Worm (Caenorhabditis elegans) whole organism, L2 larva: ENCODE results near the gene Y54H5A.2.

Experiments used
- C34F6.9 ChIP-seq: fragments of 150-350 bp; optimal IDR thresholded peaks from 2 replicates; lab custom pipeline; 2014; ENCODE audit warnings: missing biosample characterization, missing genetic modification characterization
- ama-1 ChIP-seq: fragments of 150-350 bp; optimal IDR thresholded peaks from 2 replicates; lab custom pipeline; 2018; ENCODE audit warnings: inconsistent platforms
- elt-1 ChIP-seq: fragments of 150-350 bp; optimal IDR thresholded peaks from 2 replicates; lab custom pipeline; 2014; ENCODE audit warnings: missing biosample characterization, missing genetic modification characterization
- fos-1 ChIP-seq: fragments of 150-350 bp; optimal IDR thresholded peaks from 2 replicates; lab custom pipeline; 2014; ENCODE audit warnings: missing biosample characterization, missing genetic modification characterization
- nhr-237 ChIP-seq: fragments of 150-350 bp; optimal IDR thresholded peaks from 2 replicates; lab custom pipeline; 2014; ENCODE audit warnings: missing biosample characterization, missing genetic modification characterization
- unc-39 ChIP-seq: fragments of 150-350 bp; optimal IDR thresholded peaks from 2 replicates; lab custom pipeline; 2014; ENCODE audit warnings: missing biosample characterization, missing genetic modification characterization
- unc-62 ChIP-seq: fragments of 150-350 bp; optimal IDR thresholded peaks from 2 replicates; lab custom pipeline; 2014; ENCODE audit warnings: missing biosample characterization, missing genetic modification reagents, missing genetic modification characterization
- ztf-11 ChIP-seq: sonication (generic microtip); optimal IDR thresholded peaks from 2 replicates; lab custom pipeline; 2017; ENCODE audit warnings: missing biosample characterization, missing genetic modification characterization
- ztf-4 ChIP-seq: fragments of 150-350 bp; optimal IDR thresholded peaks from 2 replicates; lab custom pipeline; 2014; ENCODE audit warnings: missing biosample characterization, missing genetic modification characterization

- no peak for TF ChIP-seq unc-62 (GFP tag; lab: Kevin White, UChicago)
- no peak for TF ChIP-seq nhr-237
- no peak for TF ChIP-seq unc-39 (tag; lab: Kevin White, UChicago)
- TF ChIP-seq C34F6.9 = no peak
- no peak for TF ChIP-seq elt-1
- TF ChIP-seq ztf-11 (tag; lab: Kevin White, UChicago) = no peak
- TF ChIP-seq ztf-4 (tag; lab: Kevin White, UChicago) = no peak
- no peak for TF ChIP-seq fos-1 (tag; lab: Kevin White, UChicago)
- no peak for TF ChIP-seq ama-1 (lab: Kevin White, UChicago)
Measured at ce11 chrIII:5173622-5174021, 24.2 kb upstream of the Y54H5A.2 start, which contains the start of gene cid-1.
